Fruit fly (Drosophila melanogaster) whole organism, embryonic: ENCODE results near the gene CG31233.

ENCODE experiments used
- Atf6 ChIP-seq: fragments of 200-800 bp; sonication (Bioruptor generic); IDR thresholded peaks from 2 replicates; pipeline ENCODE4 v1.3.6; 2022; ENCODE audit warnings: missing biosample characterization, missing genetic modification characterization
- Bteb2 ChIP-seq: fragments of 200-800 bp; sonication (Bioruptor generic); optimal IDR thresholded peaks from 2 replicates; lab custom pipeline; 2016; ENCODE audit warnings: missing biosample characterization, missing genetic modification characterization
- CG10209 ChIP-seq: fragments of 200-800 bp; sonication (Bioruptor generic); optimal IDR thresholded peaks from 3 replicates; lab custom pipeline; 2017; ENCODE audit warnings: missing biosample characterization, mild to moderate bottlenecking, missing genetic modification characterization, missing genetic modification reagents
- CG11398 ChIP-seq: fragments of 200-800 bp; sonication (Bioruptor generic); optimal IDR thresholded peaks from 2 replicates; lab custom pipeline; 2016; ENCODE audit warnings: missing biosample characterization, missing genetic modification characterization
- CG11695 ChIP-seq: fragments of 200-800 bp; sonication (Bioruptor generic); IDR thresholded peaks from 3 replicates; pipeline ENCODE4 v1.3.6; 2022; ENCODE audit warnings: missing biosample characterization, missing genetic modification characterization
- CG11723 ChIP-seq: fragments of 200-800 bp; sonication (Bioruptor generic); optimal IDR thresholded peaks from 2 replicates; lab custom pipeline; 2017; ENCODE audit warnings: missing biosample characterization, mild to moderate bottlenecking, missing genetic modification characterization
- CG12942 ChIP-seq: fragments of 200-800 bp; sonication (Bioruptor generic); optimal IDR thresholded peaks from 3 replicates; lab custom pipeline; 2016; ENCODE audit warnings: missing biosample characterization, missing genetic modification characterization
- CG13894 ChIP-seq: fragments of 200-800 bp; sonication (Bioruptor generic); optimal IDR thresholded peaks from 3 replicates; lab custom pipeline; 2018; ENCODE audit warnings: missing biosample characterization, mild to moderate bottlenecking, missing genetic modification characterization, moderate library complexity
- CG14014 ChIP-seq: fragments of 200-800 bp; sonication (Bioruptor generic); IDR thresholded peaks from 2 replicates; pipeline ENCODE4 v1.3.6; 2022; ENCODE audit warnings: missing biosample characterization, missing genetic modification characterization
- CG15073 ChIP-seq: fragments of 200-800 bp; sonication (Bioruptor generic); optimal IDR thresholded peaks from 2 replicates; lab custom pipeline; 2016; ENCODE audit warnings: missing biosample characterization, missing genetic modification characterization
- CG1647 ChIP-seq: fragments of 200-800 bp; sonication (Bioruptor generic); optimal IDR thresholded peaks from 3 replicates; lab custom pipeline; 2016; ENCODE audit warnings: missing biosample characterization, missing genetic modification characterization
- CG17328 ChIP-seq: fragments of 200-800 bp; sonication (Bioruptor generic); IDR thresholded peaks from 2 replicates; pipeline ENCODE4 v1.3.6; 2022; ENCODE audit warnings: missing biosample characterization, missing genetic modification characterization
- CG1832 ChIP-seq: fragments of 200-800 bp; sonication (Bioruptor generic); optimal IDR thresholded peaks from 2 replicates; lab custom pipeline; 2017; ENCODE audit warnings: missing biosample characterization, mild to moderate bottlenecking, missing genetic modification characterization, inconsistent platforms
- CG2712 ChIP-seq: fragments of 200-800 bp; optimal IDR thresholded peaks from 3 replicates; lab custom pipeline; 2019; ENCODE audit warnings: missing biosample characterization, mild to moderate bottlenecking, missing genetic modification characterization, moderate library complexity
- CG30020 ChIP-seq: fragments of 200-800 bp; optimal IDR thresholded peaks from 2 replicates; lab custom pipeline; 2019; ENCODE audit warnings: missing biosample characterization, mild to moderate bottlenecking, missing genetic modification characterization, moderate library complexity
- CG31224 ChIP-seq: fragments of 200-800 bp; sonication (Bioruptor generic); IDR thresholded peaks from 2 replicates; pipeline ENCODE4 v1.3.6; 2022; ENCODE audit warnings: missing biosample characterization, missing genetic modification characterization
- CG31441 ChIP-seq: fragments of 200-800 bp; sonication (Bioruptor generic); IDR thresholded peaks from 2 replicates; pipeline ENCODE4 v1.3.6; 2022; ENCODE audit warnings: missing biosample characterization, missing genetic modification characterization
- CG32772 ChIP-seq: fragments of 200-800 bp; sonication (Bioruptor generic); IDR thresholded peaks from 2 replicates; pipeline ENCODE4 v1.3.6; 2022; ENCODE audit warnings: missing biosample characterization, missing genetic modification characterization
- CG3726 ChIP-seq: fragments of 200-800 bp; sonication (Bioruptor generic); IDR thresholded peaks from 3 replicates; pipeline ENCODE4, ENCODE4 v1.3.6; 2022; ENCODE audit warnings: missing biosample characterization, missing genetic modification characterization
- CG4282 ChIP-seq: fragments of 200-800 bp; sonication (Bioruptor generic); optimal IDR thresholded peaks from 2 replicates; lab custom pipeline; 2016; ENCODE audit warnings: missing biosample characterization, missing genetic modification characterization
- CG4820 ChIP-seq: fragments of 200-800 bp; sonication (Bioruptor generic); optimal IDR thresholded peaks from 3 replicates; lab custom pipeline; 2016; ENCODE audit warnings: missing biosample characterization, missing genetic modification characterization
- CG6854 ChIP-seq: fragments of 200-800 bp; sonication (Bioruptor generic); optimal IDR thresholded peaks from 3 replicates; lab custom pipeline; 2017; ENCODE audit warnings: missing biosample characterization, mild to moderate bottlenecking, missing genetic modification characterization
- CG7556 ChIP-seq: fragments of 200-800 bp; sonication (Bioruptor generic); optimal IDR thresholded peaks from 2 replicates; lab custom pipeline; 2017; ENCODE audit warnings: missing biosample characterization, mild to moderate bottlenecking, missing genetic modification characterization
- CG8089 ChIP-seq: fragments of 200-800 bp; sonication (Bioruptor generic); optimal IDR thresholded peaks from 3 replicates; lab custom pipeline; 2016; ENCODE audit warnings: missing biosample characterization, missing genetic modification characterization
- CG8359 ChIP-seq: fragments of 200-800 bp; sonication (Bioruptor generic); optimal IDR thresholded peaks from 2 replicates; lab custom pipeline; 2017; ENCODE audit warnings: missing biosample characterization, mild to moderate bottlenecking, missing genetic modification characterization, borderline replicate concordance
- CG8765 ChIP-seq: fragments of 200-800 bp; sonication (Bioruptor generic); IDR thresholded peaks from 2 replicates; pipeline ENCODE4 v1.3.6; 2022; ENCODE audit warnings: missing biosample characterization, missing genetic modification characterization
- CG9817 ChIP-seq: fragments of 200-800 bp; sonication (Bioruptor generic); optimal IDR thresholded peaks from 2 replicates; lab custom pipeline; 2018; ENCODE audit warnings: missing biosample characterization, mild to moderate bottlenecking, missing genetic modification characterization, moderate library complexity
- CkIIα-i1 ChIP-seq: fragments of 200-800 bp; sonication (Bioruptor generic); IDR thresholded peaks from 2 replicates; pipeline ENCODE4 v1.3.6; 2022; ENCODE audit warnings: missing biosample characterization, missing genetic modification characterization
- CrebB ChIP-seq: fragments of 200-800 bp; sonication (Bioruptor generic); optimal IDR thresholded peaks from 3 replicates; lab custom pipeline; 2018; ENCODE audit warnings: missing biosample characterization, mild to moderate bottlenecking, missing genetic modification characterization
- Drgx ChIP-seq: fragments of 200-800 bp; sonication (Bioruptor generic); IDR thresholded peaks from 2 replicates; pipeline ENCODE4 v1.3.6; 2022; ENCODE audit warnings: missing biosample characterization, missing genetic modification characterization
- E2f1 ChIP-seq: fragments of 200-800 bp; sonication (Bioruptor generic); IDR thresholded peaks from 2 replicates; pipeline ENCODE4 v1.3.6; 2022; ENCODE audit warnings: missing biosample characterization, missing genetic modification characterization
- Elba2 ChIP-seq: fragments of 200-800 bp; sonication (Bioruptor generic); optimal IDR thresholded peaks from 3 replicates; lab custom pipeline; 2016; ENCODE audit warnings: missing biosample characterization, missing genetic modification characterization
- HLH54F ChIP-seq: fragments of 200-800 bp; sonication (Bioruptor generic); optimal IDR thresholded peaks from 3 replicates; lab custom pipeline; 2016; ENCODE audit warnings: missing biosample characterization, missing genetic modification characterization
- Hand ChIP-seq: fragments of 200-800 bp; sonication (Bioruptor generic); optimal IDR thresholded peaks from 2 replicates; lab custom pipeline; 2017; ENCODE audit warnings: mild to moderate bottlenecking, missing biosample characterization, missing genetic modification reagents, missing genetic modification characterization
- Hmr ChIP-seq: fragments of 200-800 bp; sonication (Bioruptor generic); optimal IDR thresholded peaks from 3 replicates; lab custom pipeline; 2017; ENCODE audit warnings: mild to moderate bottlenecking, missing biosample characterization, missing genetic modification reagents, missing genetic modification characterization
- Lim3 ChIP-seq: fragments of 200-800 bp; sonication (Bioruptor generic); IDR thresholded peaks from 2 replicates; pipeline ENCODE4 v1.3.6; 2022; ENCODE audit warnings: missing biosample characterization, missing genetic modification characterization
- MESR4 ChIP-seq: fragments of 200-800 bp; sonication (Bioruptor generic); optimal IDR thresholded peaks from 2 replicates; lab custom pipeline; 2018; ENCODE audit warnings: missing biosample characterization, mild to moderate bottlenecking, missing genetic modification characterization, moderate library complexity
- Nf-YC ChIP-seq: fragments of 200-800 bp; optimal IDR thresholded peaks from 3 replicates; lab custom pipeline; 2019; ENCODE audit warnings: missing biosample characterization, mild to moderate bottlenecking, missing genetic modification characterization, moderate library complexity
- Oaz ChIP-seq: fragments of 200-800 bp; sonication (Bioruptor generic); IDR thresholded peaks from 2 replicates; pipeline ENCODE4 v1.3.6; 2022; ENCODE audit warnings: missing biosample characterization, missing genetic modification characterization
- ato ChIP-seq: fragments of 200-800 bp; sonication (Bioruptor generic); IDR thresholded peaks from 2 replicates; pipeline ENCODE4 v1.3.6; 2022; ENCODE audit warnings: missing biosample characterization, missing genetic modification characterization; ENCODE audit not compliant: partially characterized antibody
- bbx ChIP-seq: fragments of 200-800 bp; sonication (Bioruptor generic); IDR thresholded peaks from 2 replicates; pipeline ENCODE4 v1.3.6; 2022; ENCODE audit warnings: missing biosample characterization, missing genetic modification characterization; ENCODE audit not compliant: partially characterized antibody
- btn ChIP-seq: fragments of 200-800 bp; sonication (Bioruptor generic); optimal IDR thresholded peaks from 2 replicates; lab custom pipeline; 2016; ENCODE audit warnings: missing biosample characterization, missing genetic modification characterization
- cato ChIP-seq: fragments of 200-800 bp; sonication (Bioruptor generic); optimal IDR thresholded peaks from 2 replicates; lab custom pipeline; 2016; ENCODE audit warnings: missing biosample characterization, missing genetic modification characterization, borderline replicate concordance
- dmrt99B ChIP-seq: fragments of 200-800 bp; sonication (Bioruptor generic); optimal IDR thresholded peaks from 2 replicates; lab custom pipeline; 2018; ENCODE audit warnings: missing biosample characterization, mild to moderate bottlenecking, missing genetic modification characterization, moderate library complexity
- dpn ChIP-seq, 2 experiments: fragments of 200-800 bp; sonication (Bioruptor generic); optimal IDR thresholded peaks; 3 replicates each; lab custom pipeline; 2016; ENCODE audit warnings: missing biosample characterization in 2 of 2, missing genetic modification characterization in 2 of 2
- ems ChIP-seq: fragments of 200-800 bp; sonication (Bioruptor generic); optimal IDR thresholded peaks from 3 replicates; lab custom pipeline; 2016; ENCODE audit warnings: missing biosample characterization, missing genetic modification characterization
- eve ChIP-seq, 2 experiments: fragments of >200 bp; optimal IDR thresholded peaks; 2 replicates each; lab custom pipeline; 2017; ENCODE audit warnings: missing biosample characterization in 2 of 2, missing genetic modification characterization in 2 of 2
- grau ChIP-seq: fragments of 200-800 bp; optimal IDR thresholded peaks from 3 replicates; lab custom pipeline; 2019; ENCODE audit warnings: missing biosample characterization, mild to moderate bottlenecking, missing genetic modification characterization, moderate library complexity
- kah ChIP-seq: fragments of 200-800 bp; sonication (Bioruptor generic); optimal IDR thresholded peaks from 2 replicates; lab custom pipeline; 2018; ENCODE audit warnings: missing biosample characterization, mild to moderate bottlenecking, missing genetic modification characterization
- pan ChIP-seq, 4 experiments: fragments of >200 bp in 3 of 4; fragments of 200-800 bp in 1 of 4; sonication (Bioruptor generic) in 1 of 4; optimal IDR thresholded peaks in 3 of 4; IDR thresholded peaks in 1 of 4; 2 replicates each; pipeline versions ENCODE4 v1.3.6 to Lab custom; 2017 to 2022; ENCODE audit warnings: missing biosample characterization in 2 of 4, missing genetic modification characterization in 2 of 4, mixed read lengths in 1 of 4
- zfh2 ChIP-seq: fragments of 200-800 bp; sonication (Bioruptor generic); optimal IDR thresholded peaks from 2 replicates; lab custom pipeline; 2016; ENCODE audit warnings: missing biosample characterization, missing genetic modification characterization

Gene CG31233

DNA sequence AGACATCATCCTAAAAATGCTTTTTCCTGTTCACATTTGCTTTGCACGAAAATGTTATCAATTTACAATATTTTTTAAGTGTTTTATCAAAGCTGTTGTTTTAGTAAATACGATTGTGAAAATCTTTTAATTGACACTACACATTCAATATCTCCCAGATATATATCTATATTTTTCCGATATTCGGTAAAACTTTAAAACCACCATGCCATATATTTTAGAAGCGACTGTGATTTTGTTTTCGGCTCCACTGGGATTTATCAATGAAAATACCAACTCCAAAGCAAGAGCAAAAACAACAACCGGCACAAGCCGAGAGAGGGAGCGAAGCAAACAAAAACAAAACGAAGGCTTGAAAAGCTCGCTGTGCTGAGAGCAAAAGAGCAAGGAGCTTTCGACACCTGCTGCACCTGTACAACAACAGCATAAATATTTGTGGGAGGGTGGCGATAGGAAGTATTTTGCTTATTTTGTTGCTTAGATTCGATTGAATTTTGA, 29.7 kb upstream of the CG31233 start (continued):
- TF ChIP-seq pan (optimal IDR thresholded peaks at IDR 0.05; lab: Kevin White, UChicago) (no peak), pan (GFP tag; optimal IDR thresholded peaks at IDR 0.05 in 1 of 2, IDR thresholded peaks at IDR 0.05 in 1 of 2) (peak in 1 of 2 experiments; percentile 41), bbx (GFP tag; lab: Robert Waterston, UW) (no peak), CG12942 (no peak), Drgx (GFP tag; lab: Robert Waterston, UW) (peak; percentile 79), CG15073 (GFP tag; lab: Kevin White, UChicago) (peak; percentile 90), Nf-YC (tag; lab: Kevin White, UChicago) (no peak), cato (GFP tag; lab: Kevin White, UChicago) (no peak), CG3726 (no peak), MESR4 (GFP tag; lab: Kevin White, UChicago) (no peak), CG32772 (no peak), CG31224 (GFP tag; lab: Robert Waterston, UW) (peak; percentile 33; the same call in 1 of the 2 replicates), CG11695 (GFP tag; lab: Robert Waterston, UW) (peak; percentile 54; the same call in 2 of the 3 replicates), CrebB (tag; lab: Kevin White, UChicago) (no peak), Elba2 (GFP tag; lab: Kevin White, UChicago) (no peak), Hand (no peak), CG11398 (GFP tag; lab: Kevin White, UChicago) (no peak), CG8765 (GFP tag; lab: Robert Waterston, UW) (no peak), HLH54F (peak; percentile 13), CG8359 (GFP tag; lab: Kevin White, UChicago) (peak; percentile 12), CG14014 (GFP tag; lab: Robert Waterston, UW) (no peak), E2f1 (peak; percentile 21; the same call in 1 of the 2 replicates), grau (tag; lab: Kevin White, UChicago) (peak; percentile 53), ems (GFP tag; lab: Kevin White, UChicago) (peak; percentile 43), CG13894 (tag; lab: Kevin White, UChicago) (no peak), dmrt99B (tag; lab: Kevin White, UChicago) (peak; percentile 59), CG4820 (GFP tag; lab: Kevin White, UChicago) (no peak), kah (no peak), ato (GFP tag; lab: Robert Waterston, UW) (no peak), Bteb2 (GFP tag; lab: Kevin White, UChicago) (peak; percentile 33), CG9817 (tag; lab: Kevin White, UChicago) (peak; percentile 29), Oaz (no peak), CG11723 (peak; percentile 12), CG6854 (GFP tag; lab: Kevin White, UChicago) (peak; percentile 48), CG4282 (GFP tag; lab: Kevin White, UChicago) (no peak), CG8089 (GFP tag; lab: Kevin White, UChicago) (no peak), CG30020 (tag; lab: Kevin White, UChicago) (no peak), eve (GFP tag; optimal IDR thresholded peaks at IDR 0.05; lab: Kevin White, UChicago) (no peak), zfh2 (GFP tag; lab: Kevin White, UChicago) (peak; percentile 34), CG1832 (GFP tag; lab: Kevin White, UChicago) (no peak), dpn (GFP tag; optimal IDR thresholded peaks at IDR 0.05; lab: Kevin White, UChicago) (peak; percentile 16 to 48), CG1647 (GFP tag; lab: Kevin White, UChicago) (no peak), Lim3 (GFP tag; lab: Robert Waterston, UW) (no peak), Atf6 (GFP tag; lab: Robert Waterston, UW) (no peak), CG17328 (GFP tag; lab: Robert Waterston, UW) (no peak), Hmr (GFP tag; lab: Kevin White, UChicago) (peak; percentile 37), btn (GFP tag; lab: Kevin White, UChicago) (no peak), CkIIα-i1 (GFP tag; lab: Robert Waterston, UW) (no peak), CG10209 (peak; percentile 42), CG7556 (GFP tag; lab: Kevin White, UChicago) (no peak), CG31441 (peak; percentile 73), CG2712 (peak; percentile 45)
